Fruit fly (Drosophila melanogaster) S2 (cell line): ENCODE measurements around the gene gzl.

ENCODE experiments used
- CG8478 ChIP-seq: fragments of >200 bp; optimal IDR thresholded peaks from 2 replicates; lab custom pipeline; 2018
- CTCF ChIP-seq, 2 experiments: fragments of >200 bp; optimal IDR thresholded peaks; 2 replicates each; lab custom pipeline; 2018

DNA sequence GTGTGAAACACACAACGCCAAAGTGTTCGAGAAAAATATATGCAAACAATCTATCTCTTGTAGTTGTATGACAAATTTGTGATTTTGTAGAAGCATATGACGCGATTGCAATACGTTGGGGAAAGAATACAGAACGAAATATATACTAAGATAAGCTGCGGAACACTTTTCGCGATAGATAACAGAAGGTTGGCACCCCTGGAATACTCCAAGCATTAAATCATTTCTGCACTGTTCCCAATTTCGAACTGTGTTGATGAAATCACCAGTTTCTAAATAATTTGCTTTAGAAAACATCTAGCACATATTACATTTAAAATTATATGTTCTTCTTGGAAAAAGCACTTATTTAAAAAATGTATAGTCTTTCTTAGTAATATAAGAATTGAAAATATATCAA, 28.3 kb upstream of the gzl start:
- TF ChIP-seq CG8478 (no peak), CTCF (optimal IDR thresholded peaks at IDR 0.05; lab: Kevin White, UChicago) (no peak)
